Fruit fly (Drosophila melanogaster) whole organism, pupa: ENCODE measurements around the gene AstA-R1.

Source experiments
- CG9948 ChIP-seq: fragments of 200-800 bp; sonication (Bioruptor generic); optimal IDR thresholded peaks from 2 replicates; lab custom pipeline; 2018; ENCODE audit warnings: missing biosample characterization, mild to moderate bottlenecking, missing genetic modification characterization, moderate library complexity
- Pif1A ChIP-seq: fragments of 200-800 bp; sonication (Bioruptor generic); optimal IDR thresholded peaks from 3 replicates; lab custom pipeline; 2016; ENCODE audit warnings: missing biosample characterization, missing genetic modification characterization

DNA sequence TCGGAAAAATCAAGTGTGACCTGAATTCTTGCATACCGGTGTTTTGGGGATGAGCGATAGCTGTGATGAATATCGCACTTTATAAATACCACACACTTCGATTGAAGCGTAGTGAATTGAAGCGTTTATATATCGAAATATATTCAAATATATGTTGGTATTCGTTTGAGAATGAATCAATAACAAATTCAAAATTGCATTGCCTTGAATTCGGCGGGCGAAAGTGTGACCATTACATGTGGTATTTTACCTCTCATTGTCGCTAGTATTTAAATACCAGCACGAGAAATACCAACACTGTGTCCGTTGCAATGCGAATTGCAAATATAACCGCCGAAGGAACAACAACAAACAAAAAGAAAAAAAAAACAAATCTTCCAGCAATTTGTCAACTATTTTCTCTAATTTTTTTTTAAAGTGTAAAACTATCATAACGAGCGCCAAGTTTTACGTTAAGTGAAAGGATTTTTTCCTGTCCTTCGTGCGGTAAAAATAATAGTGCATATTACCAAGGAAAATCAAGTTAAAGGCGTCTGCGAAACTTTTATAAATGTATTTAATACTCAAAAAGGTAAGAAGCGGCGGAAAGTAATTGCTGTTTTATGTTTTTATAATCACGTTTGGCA is 97.2 kb downstream of the AstA-R1 start, which contains the start of the genes Parg and Mnt:
- TF ChIP-seq Pif1A (GFP tag; lab: Kevin White, UChicago) (no peak), CG9948 (tag; lab: Kevin White, UChicago) (no peak)
